Fruit fly (Drosophila melanogaster) whole organism, adult: Measurements from ENCODE around the gene pall.
A peak's percentile ranks its signal among the peaks of the same experiment; 100 is the strongest.

ENCODE experiments used
- CG11617 ChIP-seq: fragments of 200-800 bp; sonication (Bioruptor generic); optimal IDR thresholded peaks from 2 replicates; lab custom pipeline; 2017; ENCODE audit warnings: mild to moderate bottlenecking, missing biosample characterization, missing genetic modification reagents, missing genetic modification characterization
- CG12768 ChIP-seq: fragments of 200-800 bp; sonication (Bioruptor generic); optimal IDR thresholded peaks from 2 replicates; lab custom pipeline; 2017; ENCODE audit warnings: missing biosample characterization, missing genetic modification characterization, mild to moderate bottlenecking, moderate library complexity, missing genetic modification reagents
- CG14711 ChIP-seq: fragments of 200-800 bp; sonication (Bioruptor generic); optimal IDR thresholded peaks from 2 replicates; lab custom pipeline; 2018; ENCODE audit warnings: missing biosample characterization, mild to moderate bottlenecking, missing genetic modification characterization, moderate library complexity
- CG1620 ChIP-seq: fragments of 200-800 bp; sonication (Bioruptor generic); optimal IDR thresholded peaks from 2 replicates; lab custom pipeline; 2016; ENCODE audit warnings: missing biosample characterization, missing genetic modification characterization
- CG33017 ChIP-seq: fragments of 200-800 bp; sonication (Bioruptor generic); optimal IDR thresholded peaks from 2 replicates; lab custom pipeline; 2018; ENCODE audit warnings: missing biosample characterization, mild to moderate bottlenecking, missing genetic modification characterization, moderate library complexity
- CG5204 ChIP-seq: fragments of 200-800 bp; sonication (Bioruptor generic); optimal IDR thresholded peaks from 2 replicates; lab custom pipeline; 2016; ENCODE audit warnings: missing biosample characterization, missing genetic modification characterization
- CG7045 ChIP-seq: fragments of 200-800 bp; sonication (Bioruptor generic); optimal IDR thresholded peaks from 2 replicates; lab custom pipeline; 2017; ENCODE audit warnings: missing biosample characterization, mild to moderate bottlenecking, missing genetic modification characterization
- CG7101 ChIP-seq: fragments of 200-800 bp; sonication (Bioruptor generic); optimal IDR thresholded peaks from 2 replicates; lab custom pipeline; 2018; ENCODE audit warnings: missing biosample characterization, mild to moderate bottlenecking, missing genetic modification characterization, moderate library complexity
- Clk ChIP-seq: fragments of 200-800 bp; sonication (Bioruptor generic); optimal IDR thresholded peaks from 2 replicates; lab custom pipeline; 2017; ENCODE audit warnings: missing biosample characterization, missing genetic modification characterization
- Crg-1 ChIP-seq: fragments of 200-800 bp; sonication (Bioruptor generic); optimal IDR thresholded peaks from 2 replicates; lab custom pipeline; 2016; ENCODE audit warnings: missing biosample characterization, missing genetic modification characterization
- Hr96 ChIP-seq: fragments of 200-800 bp; sonication (Bioruptor generic); optimal IDR thresholded peaks from 2 replicates; lab custom pipeline; 2016; ENCODE audit warnings: missing biosample characterization, missing genetic modification characterization
- Mnt ChIP-seq: fragments of 200-800 bp; sonication (Bioruptor generic); optimal IDR thresholded peaks from 2 replicates; lab custom pipeline; 2016; ENCODE audit warnings: missing biosample characterization, mild to moderate bottlenecking, missing genetic modification characterization
- bab1 ChIP-seq: fragments of 200-800 bp; sonication (Bioruptor generic); optimal IDR thresholded peaks from 3 replicates; lab custom pipeline; 2019; ENCODE audit warnings: missing biosample characterization, mild to moderate bottlenecking, missing genetic modification characterization, moderate library complexity
- cic ChIP-seq: fragments of 200-800 bp; sonication (Bioruptor generic); optimal IDR thresholded peaks from 2 replicates; lab custom pipeline; 2017; ENCODE audit warnings: missing biosample characterization, mild to moderate bottlenecking, missing genetic modification characterization, moderate library complexity
- cnc ChIP-seq, 2 experiments: fragments of >200 bp; optimal IDR thresholded peaks; 2 replicates each; lab custom pipeline; 2017
- kay ChIP-seq: fragments of 200-800 bp; sonication (Bioruptor generic); peaks from one replicate; lab custom pipeline; 2016; ENCODE audit warnings: missing biosample characterization, missing genetic modification characterization, borderline replicate concordance
- ovo ChIP-seq: fragments of 200-800 bp; sonication (Bioruptor generic); optimal IDR thresholded peaks from 2 replicates; lab custom pipeline; 2016; ENCODE audit warnings: missing biosample characterization, missing genetic modification characterization
- pad ChIP-seq: fragments of 200-800 bp; sonication (Bioruptor generic); optimal IDR thresholded peaks from 3 replicates; lab custom pipeline; 2017; ENCODE audit warnings: missing biosample characterization, missing genetic modification characterization, mild to moderate bottlenecking, moderate library complexity, missing genetic modification reagents
- tj ChIP-seq: fragments of 200-800 bp; sonication (Bioruptor generic); optimal IDR thresholded peaks from 3 replicates; lab custom pipeline; 2017; ENCODE audit warnings: missing biosample characterization, mild to moderate bottlenecking, missing genetic modification characterization, moderate library complexity
- toe ChIP-seq: fragments of 200-800 bp; sonication (Bioruptor generic); optimal IDR thresholded peaks from 2 replicates; lab custom pipeline; 2016; ENCODE audit warnings: missing biosample characterization, missing genetic modification characterization

The pall gene

dm6 chr3L:9447239-9447777 is 40.3 kb downstream of the pall start:
- peak; percentile 55 for TF ChIP-seq tj (GFP tag; lab: Kevin White, UChicago)
- peak; percentile 55 for TF ChIP-seq CG33017 (tag; lab: Kevin White, UChicago)
- no peak for TF ChIP-seq CG11617 (GFP tag; lab: Kevin White, UChicago)
- TF ChIP-seq Mnt: peak; percentile 12
- TF ChIP-seq Crg-1: no peak
- TF ChIP-seq bab1 (GFP tag; lab: Kevin White, UChicago): no peak
- TF ChIP-seq CG7045 (GFP tag; lab: Kevin White, UChicago): no peak
- no peak for TF ChIP-seq cnc (optimal IDR thresholded peaks at IDR 0.05; lab: Kevin White, UChicago)
- peak; percentile 59 for TF ChIP-seq cic (GFP tag; lab: Kevin White, UChicago)
- peak; percentile 99 for TF ChIP-seq kay (GFP tag; lab: Kevin White, UChicago)
- no peak for TF ChIP-seq Hr96 (GFP tag; lab: Kevin White, UChicago)
- TF ChIP-seq ovo (GFP tag; lab: Kevin White, UChicago): no peak
- peak; percentile 84 for TF ChIP-seq CG14711

DNA sequence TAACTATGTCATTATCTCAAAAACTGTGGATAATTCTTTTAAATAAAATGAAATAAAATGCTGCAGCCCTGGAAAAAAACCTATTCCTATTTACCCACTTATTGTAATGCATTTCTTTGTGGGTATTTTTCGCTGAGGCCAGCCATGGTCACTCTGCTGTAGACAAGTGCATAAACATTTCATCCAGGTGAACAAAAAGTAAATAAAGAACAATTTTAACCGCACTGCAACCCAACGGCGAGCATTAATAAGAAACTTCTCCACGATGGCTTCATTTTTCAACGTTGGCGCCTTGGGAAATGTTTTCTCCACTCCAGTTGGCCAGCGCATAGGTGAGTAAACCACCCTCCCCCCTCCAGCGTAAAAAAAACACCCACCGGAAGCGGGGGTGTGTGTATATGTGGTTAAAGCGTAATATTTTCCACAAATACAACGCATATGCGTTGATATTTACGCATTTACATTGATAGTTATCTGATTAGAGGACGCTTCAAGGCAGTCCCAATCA is 40.8 kb downstream of the pall start, which contains the start of gene CG3529:
Gene CG3529, plus strand, starts transcription at position 134 of the 508 bp plus-strand sequence.
- peak; percentile 42 for TF ChIP-seq bab1 (GFP tag; lab: Kevin White, UChicago)
- no peak for TF ChIP-seq cnc (optimal IDR thresholded peaks at IDR 0.05; lab: Kevin White, UChicago)
- TF ChIP-seq cic (GFP tag; lab: Kevin White, UChicago): peak; percentile 36
- TF ChIP-seq kay (GFP tag; lab: Kevin White, UChicago): no peak
- TF ChIP-seq Crg-1: peak; percentile 34
- TF ChIP-seq Clk: no peak
- TF ChIP-seq toe (GFP tag; lab: Kevin White, UChicago): peak; percentile 57
- TF ChIP-seq Mnt: peak; percentile 51
- peak; percentile 45 for TF ChIP-seq CG14711
- no peak for TF ChIP-seq CG5204
- TF ChIP-seq pad (GFP tag; lab: Kevin White, UChicago): peak; percentile 35
- TF ChIP-seq ovo (GFP tag; lab: Kevin White, UChicago): peak; percentile 31
- peak; percentile 43 for TF ChIP-seq Hr96 (GFP tag; lab: Kevin White, UChicago)
- no peak for TF ChIP-seq tj (GFP tag; lab: Kevin White, UChicago)
- TF ChIP-seq CG1620 (GFP tag; lab: Kevin White, UChicago): no peak
- TF ChIP-seq CG7045 (GFP tag; lab: Kevin White, UChicago): no peak
- peak; percentile 42 for TF ChIP-seq CG11617 (GFP tag; lab: Kevin White, UChicago)
- TF ChIP-seq CG33017 (tag; lab: Kevin White, UChicago): peak; percentile 29
- peak; percentile 37 for TF ChIP-seq CG12768 (GFP tag; lab: Kevin White, UChicago)
- TF ChIP-seq CG7101: peak; percentile 30

DNA sequence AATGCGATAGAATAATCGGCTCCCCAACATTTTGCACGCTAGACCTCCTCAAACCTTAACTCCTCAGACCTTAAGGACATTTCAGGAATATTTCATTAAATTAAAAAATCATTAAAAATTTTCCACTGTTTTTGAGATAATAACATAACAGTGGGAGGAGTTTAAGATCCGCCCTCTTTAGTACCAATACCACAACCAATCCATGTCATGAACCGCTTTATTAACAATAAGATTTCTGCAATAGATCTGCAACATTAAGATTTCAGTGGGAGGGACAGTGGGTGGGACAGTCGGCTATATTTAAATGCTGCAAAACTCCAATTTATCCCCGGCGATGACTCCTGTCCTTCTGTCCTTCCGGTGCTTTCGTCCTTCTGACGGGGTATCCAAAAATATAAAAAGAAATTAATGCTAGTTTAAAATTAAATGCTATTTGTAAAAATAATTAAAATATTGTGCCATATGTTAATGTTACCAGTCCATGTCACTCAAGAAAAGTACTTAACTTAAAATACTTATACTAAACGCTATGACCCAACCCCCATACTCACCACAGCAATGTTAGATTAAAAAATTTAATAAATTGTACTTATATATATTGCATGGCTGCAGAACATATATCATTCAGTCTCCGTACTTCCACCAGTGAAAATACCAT is 44.8 kb downstream of the pall start, which contains the start of gene Srg3:
Gene Srg3, plus strand, starts transcription at position 608 of the 658 bp plus-strand sequence.
- no peak for TF ChIP-seq CG7101
- TF ChIP-seq pad (GFP tag; lab: Kevin White, UChicago): no peak
- peak; percentile 27 for TF ChIP-seq CG12768 (GFP tag; lab: Kevin White, UChicago)

DNA sequence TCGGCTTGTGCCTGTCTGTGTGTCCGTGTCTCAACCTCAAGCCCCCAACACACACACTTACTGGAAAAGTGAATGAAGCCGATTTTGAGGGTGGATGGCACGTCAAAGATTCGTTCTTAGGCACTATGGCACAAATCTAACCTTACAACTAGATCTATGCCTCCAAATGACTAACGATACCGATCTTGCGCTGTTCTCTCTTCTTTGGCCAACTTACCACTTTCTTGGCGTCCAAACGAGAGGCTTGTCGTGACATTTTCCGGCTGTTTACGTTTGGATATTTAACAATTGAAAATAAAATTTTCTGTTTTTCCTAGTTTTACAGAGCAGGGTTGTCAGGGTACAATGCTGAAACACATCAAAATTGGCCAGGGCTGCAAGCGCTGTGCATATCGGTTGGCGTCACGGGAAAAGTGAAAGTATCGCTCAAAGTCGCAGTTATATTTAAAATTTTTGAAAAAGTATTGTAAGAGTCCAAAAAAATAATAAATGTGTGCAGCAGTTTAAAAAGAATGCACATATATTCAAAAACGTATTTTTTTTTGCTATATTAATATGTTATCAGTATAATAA is 45.6 kb downstream of the pall start, which contains the start of the genes Bet3 and Nf-YA:
Gene Bet3, minus strand, starts transcription at position 361 of the 573 bp plus-strand sequence.
Gene Nf-YA, minus strand, starts transcription at position 361 of the 573 bp plus-strand sequence.
- TF ChIP-seq cnc (optimal IDR thresholded peaks at IDR 0.05; lab: Kevin White, UChicago) (no peak), CG1620 (GFP tag; lab: Kevin White, UChicago) (peak; percentile 72), CG12768 (GFP tag; lab: Kevin White, UChicago) (peak; percentile 10), CG33017 (tag; lab: Kevin White, UChicago) (no peak), ovo (GFP tag; lab: Kevin White, UChicago) (peak; percentile 50), CG7045 (GFP tag; lab: Kevin White, UChicago) (peak; percentile 50), cic (GFP tag; lab: Kevin White, UChicago) (peak; percentile 58), pad (GFP tag; lab: Kevin White, UChicago) (peak; percentile 35), CG14711 (peak; percentile 97), bab1 (GFP tag; lab: Kevin White, UChicago) (peak; percentile 38), tj (GFP tag; lab: Kevin White, UChicago) (no peak), Hr96 (GFP tag; lab: Kevin White, UChicago) (peak; percentile 60), toe (GFP tag; lab: Kevin White, UChicago) (peak; percentile 78), CG5204 (no peak), CG11617 (GFP tag; lab: Kevin White, UChicago) (peak; percentile 36), kay (GFP tag; lab: Kevin White, UChicago) (no peak), CG7101 (peak; percentile 4), Crg-1 (peak; percentile 68), Clk (no peak), Mnt (peak; percentile 56)

dm6 chr3L:9438858-9439257 is 48.7 kb downstream of the pall start:
- TF ChIP-seq CG1620 (GFP tag; lab: Kevin White, UChicago) (no peak), toe (GFP tag; lab: Kevin White, UChicago) (no peak), Hr96 (GFP tag; lab: Kevin White, UChicago) (no peak), pad (GFP tag; lab: Kevin White, UChicago) (no peak), Mnt (no peak), CG11617 (GFP tag; lab: Kevin White, UChicago) (no peak)
